Worm (Caenorhabditis elegans): ENCODE results near the gene hil-2.

The hil-2 gene

DNA sequence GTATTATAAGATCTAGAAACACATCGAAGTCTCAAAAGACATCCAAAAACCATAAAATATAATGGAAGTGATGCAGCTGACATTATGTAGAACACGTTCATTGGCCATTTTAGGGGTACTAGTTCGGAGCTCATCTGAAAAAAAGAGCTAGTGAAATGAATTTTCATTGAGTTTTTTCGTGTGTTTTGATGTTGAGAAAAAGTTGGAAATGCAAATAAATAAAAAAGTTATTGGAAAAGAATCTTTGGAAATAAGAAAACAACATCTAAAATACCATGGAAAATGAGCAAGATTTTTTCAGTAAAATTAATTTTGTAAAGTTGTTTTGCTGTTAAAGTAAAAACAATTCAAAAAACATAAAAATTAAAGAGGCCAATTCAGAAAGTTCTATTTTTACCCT is 3.3 kb upstream of the hil-2 start, which contains the start of gene srv-24:
Gene srv-24 (minus strand): TSS at position 101 of the 400 bp plus-strand sequence.
- TF ChIP-seq hlh-26 (GFP tag; conservative IDR thresholded peaks at IDR 0.05) = no peak
- no peak for TF ChIP-seq lin-54 (GFP tag; optimal IDR thresholded peaks at IDR 0.05)
- no peak for TF ChIP-seq F23B12.7 (tag; optimal IDR thresholded peaks at IDR 0.05; ENCODE audit: insufficient read depth)
- TF ChIP-seq ztf-22 (GFP tag; optimal IDR thresholded peaks at IDR 0.05) = no peak
- TF ChIP-seq atf-7 (tag; optimal IDR thresholded peaks at IDR 0.05) = no peak
- no peak for TF ChIP-seq pha-4 (tag; optimal IDR thresholded peaks at IDR 0.05)
- no peak for TF ChIP-seq attf-6 (GFP tag; IDR thresholded peaks at IDR 0.05)
- no peak for TF ChIP-seq F37B4.10 (GFP tag; IDR thresholded peaks at IDR 0.05)
- TF ChIP-seq bed-2 (GFP tag; IDR thresholded peaks at IDR 0.05) = no peak

DNA sequence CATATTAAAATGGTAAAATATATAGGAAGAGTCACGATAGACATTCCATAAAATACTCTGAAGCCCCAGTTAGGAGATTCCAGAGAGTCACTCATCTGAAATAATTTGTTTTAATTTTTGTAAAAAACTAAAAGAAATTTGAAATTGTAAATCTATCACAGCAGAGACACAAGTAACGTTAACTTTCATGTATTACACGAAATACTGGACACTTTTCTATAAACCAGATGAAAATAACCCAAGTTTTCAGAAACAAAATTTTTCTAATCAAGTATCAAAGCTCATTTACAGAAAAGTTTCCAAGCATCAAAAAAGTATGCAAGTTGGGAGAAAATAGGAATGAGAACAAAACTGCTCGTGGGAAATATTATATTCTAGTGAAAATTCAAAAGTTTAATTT is 4.2 kb downstream of the hil-2 start, which contains the start of gene srv-27:
Gene srv-27 (minus strand): TSS at position 101 of the 400 bp plus-strand sequence.
- TF ChIP-seq him-1 (tag; optimal IDR thresholded peaks at IDR 0.05) (no peak), hlh-12 (tag; optimal IDR thresholded peaks at IDR 0.05) (no peak), snpc-3.4 (tag; optimal IDR thresholded peaks at IDR 0.05) (no peak), madf-10 (tag; optimal IDR thresholded peaks at IDR 0.05) (no peak), F57A8.1 (GFP tag; optimal IDR thresholded peaks at IDR 0.05) (no peak), lin-35 (GFP tag; optimal IDR thresholded peaks at IDR 0.05) (no peak), hlh-26 (GFP tag; conservative IDR thresholded peaks at IDR 0.05) (no peak), lir-1 (GFP tag; conservative IDR thresholded peaks at IDR 0.05) (no peak), unc-62 (GFP tag; optimal IDR thresholded peaks at IDR 0.05) (no peak), B0261.1 (tag; optimal IDR thresholded peaks at IDR 0.05) (no peak), F49E8.2 (tag; optimal IDR thresholded peaks at IDR 0.05; ENCODE audit: insufficient read depth) (no peak), pbrm-1 (GFP tag; IDR thresholded peaks at IDR 0.05) (no peak)

DNA sequence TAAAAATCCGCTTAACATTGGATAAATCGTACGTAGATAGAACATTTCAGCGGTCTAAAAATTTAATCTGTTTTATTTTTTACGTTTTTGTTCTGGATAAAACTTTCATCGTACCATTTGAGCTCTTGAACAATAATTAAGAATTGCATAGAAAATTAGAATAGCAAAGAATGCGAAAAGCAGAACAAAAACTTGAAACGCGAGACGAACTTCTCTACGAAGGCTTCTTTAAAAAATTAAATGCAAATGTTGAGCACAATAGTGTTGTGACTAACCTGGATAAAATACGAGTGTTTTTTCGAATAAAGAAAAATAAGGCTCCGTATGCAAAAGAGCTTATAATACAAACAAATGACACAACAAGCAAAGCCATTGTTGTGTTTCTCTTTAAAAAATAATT is 5.5 kb downstream of the hil-2 start:
- TF ChIP-seq pha-4 (tag; optimal IDR thresholded peaks at IDR 0.05) = no peak
- TF ChIP-seq F10E7.11 (tag; optimal IDR thresholded peaks at IDR 0.05) = no peak
- no peak for TF ChIP-seq dpff-1 (tag; optimal IDR thresholded peaks at IDR 0.05)
- no peak for TF ChIP-seq F57A8.1 (GFP tag; optimal IDR thresholded peaks at IDR 0.05)
- TF ChIP-seq egrh-3 (GFP tag; IDR thresholded peaks at IDR 0.05) = no peak
- TF ChIP-seq lin-35 (GFP tag; optimal IDR thresholded peaks at IDR 0.05) = no peak
- no peak for TF ChIP-seq ztf-28 (GFP tag; IDR thresholded peaks at IDR 0.05)
- TF ChIP-seq K11D2.4 (GFP tag; IDR thresholded peaks at IDR 0.05) = no peak
- TF ChIP-seq zfh-2 (GFP tag; conservative IDR thresholded peaks at IDR 0.05) = no peak
- TF ChIP-seq B0336.3 (GFP tag; IDR thresholded peaks at IDR 0.05) = no peak
- TF ChIP-seq ceh-91 (GFP tag; IDR thresholded peaks at IDR 0.05) = no peak
- no peak for TF ChIP-seq sea-2 (GFP tag; IDR thresholded peaks at IDR 0.05)
- TF ChIP-seq tlf-1 (GFP tag; optimal IDR thresholded peaks at IDR 0.05) = no peak
- TF ChIP-seq B0035.1 (tag; optimal IDR thresholded peaks at IDR 0.05) = no peak
- no peak for TF ChIP-seq bed-1 (GFP tag; IDR thresholded peaks at IDR 0.05)
- TF ChIP-seq dpl-1 (GFP tag; optimal IDR thresholded peaks at IDR 0.05) = no peak
- no peak for TF ChIP-seq madf-10 (tag; optimal IDR thresholded peaks at IDR 0.05)
- TF ChIP-seq somi-1 (GFP tag; optimal IDR thresholded peaks at IDR 0.05) = no peak
- TF ChIP-seq ceh-100 (GFP tag; IDR thresholded peaks at IDR 0.05) = no peak
- no peak for TF ChIP-seq F49E8.2 (tag; optimal IDR thresholded peaks at IDR 0.05; ENCODE audit: insufficient read depth)

DNA sequence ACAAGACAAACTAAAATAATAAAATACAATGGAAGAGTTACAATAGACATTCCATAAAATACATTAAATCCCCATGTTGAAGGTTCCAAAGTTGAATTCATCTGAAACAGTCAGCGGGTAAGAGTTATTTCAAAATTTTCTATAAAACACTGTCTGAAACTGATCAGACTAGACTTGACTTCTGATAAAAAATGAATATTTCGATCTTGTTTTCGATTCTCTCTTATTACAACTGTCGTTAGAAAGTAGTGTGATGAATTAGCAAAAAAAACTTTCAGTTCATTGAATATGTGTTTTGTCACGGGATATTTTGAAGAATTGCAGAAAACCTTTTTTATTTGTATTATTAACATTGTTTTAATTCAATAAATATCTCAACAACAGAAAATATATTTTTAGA is 7.7 kb downstream of the hil-2 start, which contains the start of gene srv-26:
Gene srv-26 (minus strand): TSS at position 101 of the 400 bp plus-strand sequence.
- TF ChIP-seq F23B12.7 (tag; optimal IDR thresholded peaks at IDR 0.05; ENCODE audit: insufficient read depth) (no peak), C17E4.6 (GFP tag; IDR thresholded peaks at IDR 0.05) (no peak), B0261.1 (tag; optimal IDR thresholded peaks at IDR 0.05) (no peak), B0019.2 (GFP tag; conservative IDR thresholded peaks at IDR 0.05) (no peak), attf-6 (GFP tag; IDR thresholded peaks at IDR 0.05) (no peak), ztf-25 (GFP tag; IDR thresholded peaks at IDR 0.05) (no peak), ceh-40 (GFP tag; IDR thresholded peaks at IDR 0.05) (no peak), unc-62 (GFP tag; optimal IDR thresholded peaks at IDR 0.05) (no peak), F57C9.4 (tag; optimal IDR thresholded peaks at IDR 0.05) (no peak)
